Worm (Caenorhabditis elegans): ENCODE measurements around the gene C29E4.14.
"Not testable (repeated sequence)": the region's sequence is repeated elsewhere in the genome, so short reads cannot be mapped to it uniquely, and the experiment has no call there.

DNA sequence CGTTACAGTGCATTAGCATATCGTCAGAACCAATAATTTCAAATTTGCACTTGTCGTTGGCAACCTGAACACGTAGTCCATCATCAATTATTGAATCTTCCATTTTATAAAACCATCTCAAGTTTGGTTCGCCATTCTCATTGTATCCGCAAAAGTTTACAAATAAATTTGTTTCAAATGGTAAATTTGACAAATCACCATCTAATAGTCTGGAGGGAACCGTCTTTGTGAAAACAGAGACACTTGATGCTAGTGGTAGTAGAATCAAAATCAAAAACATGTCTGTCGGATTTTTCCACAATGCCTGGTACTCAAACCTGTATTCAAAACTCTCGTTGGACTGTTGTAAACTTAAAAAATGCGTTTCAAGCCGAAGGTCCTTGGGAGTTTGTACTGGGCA, 44.4 kb downstream of the C29E4.14 start, which contains the start of gene F54H12.2:
- TF ChIP-seq lin-11 (tag; optimal IDR thresholded peaks at IDR 0.05); pha-4 (tag; optimal IDR thresholded peaks at IDR 0.05); fkh-10 (GFP tag; optimal IDR thresholded peaks at IDR 0.05); unc-86 (tag; optimal IDR thresholded peaks at IDR 0.05); sox-4 (tag; optimal IDR thresholded peaks at IDR 0.05); dve-1 (tag; optimal IDR thresholded peaks at IDR 0.05); tbx-2 (tag; optimal IDR thresholded peaks at IDR 0.05): not testable (repeated sequence)

All from whole organism, late embryonic.